Fruit fly (Drosophila melanogaster): ENCODE results near the gene CG31036.

The CG31036 gene

DNA sequence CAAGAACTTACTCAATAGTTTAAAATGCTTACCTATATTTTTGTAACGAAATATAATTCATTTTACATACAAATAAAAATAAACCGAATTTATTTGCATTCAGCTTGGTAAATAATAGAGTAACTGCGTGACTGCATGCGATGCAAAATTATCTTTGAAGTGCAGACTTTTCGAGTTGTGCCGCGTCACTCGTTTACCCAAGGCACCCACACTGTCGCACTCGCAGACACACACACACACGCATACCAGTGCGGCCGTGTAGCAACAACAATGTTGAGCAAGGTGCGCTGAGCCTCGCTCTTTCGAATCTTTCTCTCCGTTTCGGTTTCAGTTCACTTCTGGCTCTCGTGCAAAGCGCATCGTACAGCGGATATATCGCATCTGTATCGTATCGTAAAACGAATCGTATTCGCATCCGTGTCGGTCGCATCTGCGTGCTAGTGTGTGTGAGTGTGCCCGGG is 31.1 kb upstream of the CG31036 start, which contains the start of gene CG31038 (continued):
- TF ChIP-seq CG8281 (tag; optimal IDR thresholded peaks at IDR 0.05), result no peak
- TF ChIP-seq z (GFP tag; IDR thresholded peaks at IDR 0.05), result peak; percentile 80
- TF ChIP-seq Jarid2 (GFP tag; optimal IDR thresholded peaks at IDR 0.05), result peak; percentile 96
- TF ChIP-seq CG13123 (GFP tag; optimal IDR thresholded peaks at IDR 0.05), result no peak
- TF ChIP-seq CG43689 (GFP tag; IDR thresholded peaks at IDR 0.05), result no peak
- no peak for TF ChIP-seq CTCF (GFP tag; optimal IDR thresholded peaks at IDR 0.05)
- peak; percentile 69; the same call in 2 of the 3 replicates for TF ChIP-seq CG6791 (GFP tag; IDR thresholded peaks at IDR 0.05; ENCODE audit: partially characterized antibody)
- no peak for TF ChIP-seq psq (GFP tag; optimal IDR thresholded peaks at IDR 0.05)
- no peak for TF ChIP-seq CG14050 (GFP tag; IDR thresholded peaks at IDR 0.05)
- TF ChIP-seq sug (tag; optimal IDR thresholded peaks at IDR 0.05), result no peak
- TF ChIP-seq pum (GFP tag; optimal IDR thresholded peaks at IDR 0.05), result no peak
- TF ChIP-seq sisA (GFP tag; IDR thresholded peaks at IDR 0.05), result no peak
- TF ChIP-seq bab2 (GFP tag; optimal IDR thresholded peaks at IDR 0.05), result no peak
- peak; percentile 20 for TF ChIP-seq nerfin-1 (tag; optimal IDR thresholded peaks at IDR 0.05)
- no peak for TF ChIP-seq p53 (GFP tag; optimal IDR thresholded peaks at IDR 0.05)
- TF ChIP-seq NfI (GFP tag; optimal IDR thresholded peaks at IDR 0.05), result no peak
- no peak for TF ChIP-seq h (optimal IDR thresholded peaks at IDR 0.05)
- TF ChIP-seq amos (GFP tag; IDR thresholded peaks at IDR 0.05; ENCODE audit: partially characterized antibody), result peak; percentile 39; the same call in 1 of the 2 replicates
- no peak for TF ChIP-seq NC2β (GFP tag; optimal IDR thresholded peaks at IDR 0.05)
- peak; percentile 76 for TF ChIP-seq sens (GFP tag)
- peak; percentile 37; the same call in 1 of the 2 replicates for TF ChIP-seq CG8765 (GFP tag; IDR thresholded peaks at IDR 0.05)
- TF ChIP-seq CG4404 (GFP tag; IDR thresholded peaks at IDR 0.05), result no peak
- no peak for TF ChIP-seq CG4730 (GFP tag; IDR thresholded peaks at IDR 0.05)
- peak; percentile 20 for TF ChIP-seq CG17829 (tag; optimal IDR thresholded peaks at IDR 0.05)
- no peak for TF ChIP-seq ftz-f1 (GFP tag; optimal IDR thresholded peaks at IDR 0.05)
- no peak for TF ChIP-seq Poxn (GFP tag; IDR thresholded peaks at IDR 0.05)
- no peak for TF ChIP-seq Dfd (GFP tag; optimal IDR thresholded peaks at IDR 0.05)
- no peak for TF ChIP-seq CG10654 (GFP tag; optimal IDR thresholded peaks at IDR 0.05)
- TF ChIP-seq CG6683 (GFP tag; optimal IDR thresholded peaks at IDR 0.05), result no peak
- TF ChIP-seq seq (GFP tag; IDR thresholded peaks at IDR 0.05), result no peak
- TF ChIP-seq bigmax (GFP tag; optimal IDR thresholded peaks at IDR 0.05), result no peak
- TF ChIP-seq gt (GFP tag; IDR thresholded peaks at IDR 0.05), result no peak
- TF ChIP-seq Deaf1 (tag; optimal IDR thresholded peaks at IDR 0.05), result peak; percentile 78
- TF ChIP-seq knrl (GFP tag; IDR thresholded peaks at IDR 0.05; ENCODE audit: partially characterized antibody), result no peak
- TF ChIP-seq BtbVII (GFP tag; optimal IDR thresholded peaks at IDR 0.05), result no peak
- peak; percentile 13 for TF ChIP-seq CG8924 (tag; optimal IDR thresholded peaks at IDR 0.05)
- no peak for TF ChIP-seq ind (GFP tag; optimal IDR thresholded peaks at IDR 0.05)
- TF ChIP-seq Dp (GFP tag; optimal IDR thresholded peaks at IDR 0.05), result no peak
- no peak for TF ChIP-seq CG1792 (GFP tag; optimal IDR thresholded peaks at IDR 0.05)
- no peak for TF ChIP-seq insv (GFP tag; optimal IDR thresholded peaks at IDR 0.05)
- no peak for TF ChIP-seq jigr1 (GFP tag; IDR thresholded peaks at IDR 0.05)
- no peak for TF ChIP-seq CG11560 (tag; IDR thresholded peaks at IDR 0.05)
- TF ChIP-seq CG14667 (GFP tag; IDR thresholded peaks at IDR 0.05), result no peak
- TF ChIP-seq Nf-YB (GFP tag; optimal IDR thresholded peaks at IDR 0.05), result no peak
- TF ChIP-seq CG8388 (GFP tag; optimal IDR thresholded peaks at IDR 0.05), result no peak
- no peak for TF ChIP-seq CG16815 (GFP tag; optimal IDR thresholded peaks at IDR 0.05)
- TF ChIP-seq chif (GFP tag; optimal IDR thresholded peaks at IDR 0.05), result no peak
- TF ChIP-seq CG33557 (GFP tag; optimal IDR thresholded peaks at IDR 0.05), result no peak
- no peak for TF ChIP-seq lab (GFP tag; optimal IDR thresholded peaks at IDR 0.05)
- peak; percentile 40; the same call in 1 of the 2 replicates for TF ChIP-seq unc-4 (GFP tag; IDR thresholded peaks at IDR 0.05; ENCODE audit: partially characterized antibody)
- no peak for TF ChIP-seq unpg (GFP tag; optimal IDR thresholded peaks at IDR 0.05)
- no peak for TF ChIP-seq disco-r (GFP tag; optimal IDR thresholded peaks at IDR 0.05)
